Fruit fly (Drosophila melanogaster) whole organism: ENCODE results near the gene Btk.

ENCODE experiments used
- CG8478 ChIP-seq: fragments of >200 bp; optimal IDR thresholded peaks from 2 replicates; lab custom pipeline; 2018; ENCODE audit warnings: inconsistent platforms
- Dll ChIP-seq: fragments of >200 bp; optimal IDR thresholded peaks from 2 replicates; lab custom pipeline; 2017
- EcR ChIP-seq, 2 experiments: fragments of >200 bp; optimal IDR thresholded peaks; 2 replicates each; lab custom pipeline; 2017; ENCODE audit warnings: missing biosample characterization in 2 of 2, missing genetic modification characterization in 2 of 2, missing genetic modification reagents in 2 of 2
- pan ChIP-seq: fragments of >200 bp; optimal IDR thresholded peaks from 2 replicates; lab custom pipeline; 2017
- psq ChIP-seq: fragments of >200 bp; optimal IDR thresholded peaks from 2 replicates; lab custom pipeline; 2017
- usp ChIP-seq: fragments of >200 bp; optimal IDR thresholded peaks from 2 replicates; lab custom pipeline; 2017; ENCODE audit warnings: missing biosample characterization, missing genetic modification characterization, mixed read lengths

The Btk gene

dm6 chr2L:8327272-8327555, 26.3 kb upstream of the Btk start, which contains the start of gene CG14275:
TSS of gene CG14275 (plus strand) at chr2L:8327456.
- no peak for TF ChIP-seq pan (lab: Kevin White, UChicago)
- no peak for TF ChIP-seq Dll (lab: Kevin White, UChicago)
- no peak for TF ChIP-seq EcR (GFP tag; optimal IDR thresholded peaks at IDR 0.05; lab: Kevin White, UChicago)
- TF ChIP-seq CG8478 (lab: Kevin White, UChicago) = no peak
- no peak for TF ChIP-seq usp
- no peak for TF ChIP-seq psq (lab: Kevin White, UChicago)

DNA sequence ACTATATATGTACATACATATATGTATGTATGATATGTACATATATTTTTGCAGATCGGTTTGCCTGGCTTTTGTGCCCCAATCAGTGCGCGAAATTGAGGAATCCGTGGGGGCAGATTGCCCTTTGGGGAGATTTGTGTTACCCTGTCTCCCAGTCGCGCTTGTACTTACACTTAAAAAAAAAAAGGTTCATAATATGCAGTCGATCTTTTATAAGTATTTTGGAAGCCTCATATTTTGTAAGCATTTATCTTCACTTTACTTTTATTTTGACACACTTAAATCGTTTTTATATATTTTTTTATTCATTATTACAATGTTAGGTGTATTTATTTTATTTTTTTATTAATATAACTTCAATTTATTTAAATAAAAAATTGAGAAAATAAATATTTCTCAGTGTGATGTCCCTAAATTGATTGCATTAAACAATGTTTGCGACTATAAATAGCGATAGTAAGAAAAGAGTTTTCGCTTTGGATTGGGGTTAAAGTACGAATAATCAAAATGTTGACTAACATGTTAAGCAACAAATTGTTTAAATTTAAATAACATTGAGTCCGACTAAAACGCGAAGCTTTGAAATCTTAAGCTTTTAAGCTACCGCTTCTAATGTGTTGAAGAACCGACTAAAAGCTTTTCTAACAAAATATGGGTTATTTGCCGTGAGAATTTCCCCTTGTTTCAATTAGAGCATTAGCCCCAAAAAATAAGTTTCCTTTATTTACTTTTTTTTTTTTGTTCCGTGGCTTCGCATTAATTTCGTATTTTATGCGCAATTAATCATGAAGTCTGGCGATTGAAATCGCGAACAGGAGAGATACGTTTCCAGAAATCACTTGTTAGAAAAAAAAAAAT, 25.8 kb upstream of the Btk start:
- TF ChIP-seq pan (lab: Kevin White, UChicago) (no peak), psq (lab: Kevin White, UChicago) (no peak), Dll (lab: Kevin White, UChicago) (no peak)

DNA sequence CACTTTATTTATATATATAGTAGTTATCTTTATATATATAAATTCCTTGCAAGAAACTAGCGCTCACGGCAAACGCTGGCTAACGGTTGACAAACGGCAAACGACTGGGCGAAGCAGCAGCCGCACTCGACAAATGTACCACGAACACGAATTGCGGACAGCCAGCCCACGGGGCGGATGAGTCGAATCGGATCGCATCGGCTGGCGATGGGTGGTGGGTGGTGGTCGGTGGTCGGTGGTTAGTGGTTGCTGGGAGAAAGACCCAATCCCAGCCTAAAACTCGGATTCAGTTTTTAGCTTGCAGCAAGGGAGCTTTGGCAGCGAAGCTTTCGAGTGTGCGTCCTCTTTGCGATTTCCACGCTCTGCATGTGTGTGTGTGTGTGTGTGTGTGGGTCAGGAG, 24.3 kb upstream of the Btk start, which contains the start of gene CG7781:
CG7781 (minus strand) TSS at position 260 of the 400 bp plus-strand sequence.
- TF ChIP-seq CG8478 (lab: Kevin White, UChicago) (no peak), usp (no peak), pan (lab: Kevin White, UChicago) (no peak), EcR (GFP tag; optimal IDR thresholded peaks at IDR 0.05; lab: Kevin White, UChicago) (no peak), Dll (lab: Kevin White, UChicago) (no peak), psq (lab: Kevin White, UChicago) (no peak)

- TF ChIP-seq Dll (lab: Kevin White, UChicago) (no peak), psq (lab: Kevin White, UChicago) (no peak), EcR (GFP tag; optimal IDR thresholded peaks at IDR 0.05; lab: Kevin White, UChicago) (no peak), pan (lab: Kevin White, UChicago) (no peak), usp (no peak), CG8478 (lab: Kevin White, UChicago) (no peak)
Observed at dm6 chr2L:8319858-8320525, 19.1 kb upstream of the Btk start, which contains the start of the genes mtsh and strat. TSS of gene mtsh (minus strand) at chr2L:8319908. TSS of gene strat (plus strand) at chr2L:8320328.

DNA sequence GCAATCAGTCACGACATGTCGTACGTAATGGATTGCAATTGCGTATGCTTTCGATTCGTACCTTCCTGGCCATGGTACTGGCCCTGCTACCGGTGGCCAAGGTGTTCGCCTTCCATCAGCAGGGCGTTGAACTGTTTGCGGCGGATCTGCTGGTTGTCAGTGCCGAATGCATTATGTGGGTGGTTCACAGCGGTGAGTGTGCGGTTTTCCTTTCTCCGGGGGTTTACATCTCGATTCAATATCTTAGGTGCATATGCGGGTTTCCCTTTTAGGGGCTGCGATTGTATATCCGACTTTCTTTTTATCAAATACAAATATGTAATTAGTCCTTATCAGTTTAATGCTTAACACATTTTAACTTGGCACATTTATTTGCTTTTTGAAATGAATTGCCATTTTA, 10.9 kb upstream of the Btk start:
- TF ChIP-seq pan (lab: Kevin White, UChicago) (no peak), usp (no peak), Dll (lab: Kevin White, UChicago) (no peak), EcR (GFP tag; optimal IDR thresholded peaks at IDR 0.05; lab: Kevin White, UChicago) (no peak), CG8478 (lab: Kevin White, UChicago) (no peak), psq (lab: Kevin White, UChicago) (no peak)

dm6 chr2L:8311091-8311490, 10.2 kb upstream of the Btk start, which contains the start of the genes CG7810 and CG7806:
TSS of gene CG7810 (minus strand) at chr2L:8311195.
TSS of gene CG7806 (plus strand) at chr2L:8311399.
- TF ChIP-seq CG8478 (lab: Kevin White, UChicago) (no peak), usp (no peak), pan (lab: Kevin White, UChicago) (no peak), EcR (GFP tag; optimal IDR thresholded peaks at IDR 0.05; lab: Kevin White, UChicago) (no peak), Dll (lab: Kevin White, UChicago) (no peak), psq (lab: Kevin White, UChicago) (no peak)

DNA sequence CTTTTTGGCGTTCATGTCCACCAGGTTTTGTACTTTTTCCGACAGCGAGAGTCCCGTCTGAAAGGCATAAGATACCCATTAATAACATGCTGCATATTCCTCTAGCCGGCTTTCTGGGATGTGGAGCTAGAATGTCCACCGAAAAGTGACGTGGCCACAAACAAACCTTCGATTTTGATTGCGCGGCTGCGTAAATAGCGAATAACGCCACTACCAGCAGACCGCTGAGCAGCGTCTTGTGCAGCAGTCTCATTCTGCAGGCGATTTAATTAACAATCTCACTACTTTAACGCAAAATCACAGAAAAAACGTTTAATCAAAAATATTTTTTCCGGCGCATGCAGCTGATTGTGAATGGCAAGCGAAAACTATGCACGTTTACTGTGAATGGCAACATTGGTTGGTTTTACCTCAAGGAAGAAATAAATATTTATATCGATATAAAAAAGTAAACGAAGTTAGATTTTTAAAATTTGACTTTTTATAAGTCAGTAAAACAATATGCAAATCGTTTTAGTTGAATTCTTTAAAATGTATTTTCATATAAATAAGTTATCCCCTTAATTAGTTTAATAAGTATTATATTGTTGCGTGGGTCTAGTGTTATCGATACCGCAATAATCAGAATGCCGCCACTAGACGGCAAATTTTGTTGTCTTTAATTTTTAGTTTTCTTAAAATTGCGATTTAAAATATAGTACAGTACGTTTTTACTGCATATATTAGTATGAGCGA, 7.1 kb upstream of the Btk start, which contains the start of the genes Ostgamma and Mettl14:
Ostgamma (minus strand) TSS at position 376 of the 735 bp plus-strand sequence.
Mettl14 (plus strand) TSS at position 611 of the 735 bp plus-strand sequence.
- TF ChIP-seq usp = no peak
- no peak for TF ChIP-seq psq (lab: Kevin White, UChicago)
- no peak for TF ChIP-seq pan (lab: Kevin White, UChicago)
- TF ChIP-seq CG8478 (lab: Kevin White, UChicago) = no peak
- TF ChIP-seq Dll (lab: Kevin White, UChicago) = no peak
- no peak for TF ChIP-seq EcR (GFP tag; optimal IDR thresholded peaks at IDR 0.05; lab: Kevin White, UChicago)

DNA sequence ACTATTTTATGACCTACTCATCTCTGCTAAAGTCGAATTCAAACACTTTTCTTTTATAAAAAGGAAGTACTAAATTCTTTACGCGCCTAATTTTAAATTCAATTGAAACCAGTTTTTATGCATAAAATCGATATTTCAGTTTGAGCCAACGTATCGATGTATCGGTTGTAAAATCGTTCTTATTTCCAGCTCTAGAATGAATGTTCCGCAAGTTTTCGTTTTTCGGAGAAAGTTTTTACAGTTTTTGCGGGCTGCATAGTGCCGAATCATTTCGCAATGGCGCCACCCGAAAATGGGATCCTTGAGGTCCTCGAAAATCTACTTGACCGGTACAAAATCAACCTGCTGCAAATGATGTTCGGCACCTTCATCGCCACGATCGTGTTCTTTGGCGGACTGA, 4.5 kb upstream of the Btk start, which contains the start of gene CG7840:
CG7840 (plus strand) TSS at position 178 of the 400 bp plus-strand sequence.
- TF ChIP-seq usp (no peak), CG8478 (lab: Kevin White, UChicago) (no peak)

dm6 chr2L:8304635-8305034, 3.8 kb upstream of the Btk start:
- TF ChIP-seq psq (lab: Kevin White, UChicago) (no peak), Dll (lab: Kevin White, UChicago) (no peak), EcR (GFP tag; optimal IDR thresholded peaks at IDR 0.05; lab: Kevin White, UChicago) (no peak), usp (no peak), pan (lab: Kevin White, UChicago) (no peak), CG8478 (lab: Kevin White, UChicago) (no peak)

DNA sequence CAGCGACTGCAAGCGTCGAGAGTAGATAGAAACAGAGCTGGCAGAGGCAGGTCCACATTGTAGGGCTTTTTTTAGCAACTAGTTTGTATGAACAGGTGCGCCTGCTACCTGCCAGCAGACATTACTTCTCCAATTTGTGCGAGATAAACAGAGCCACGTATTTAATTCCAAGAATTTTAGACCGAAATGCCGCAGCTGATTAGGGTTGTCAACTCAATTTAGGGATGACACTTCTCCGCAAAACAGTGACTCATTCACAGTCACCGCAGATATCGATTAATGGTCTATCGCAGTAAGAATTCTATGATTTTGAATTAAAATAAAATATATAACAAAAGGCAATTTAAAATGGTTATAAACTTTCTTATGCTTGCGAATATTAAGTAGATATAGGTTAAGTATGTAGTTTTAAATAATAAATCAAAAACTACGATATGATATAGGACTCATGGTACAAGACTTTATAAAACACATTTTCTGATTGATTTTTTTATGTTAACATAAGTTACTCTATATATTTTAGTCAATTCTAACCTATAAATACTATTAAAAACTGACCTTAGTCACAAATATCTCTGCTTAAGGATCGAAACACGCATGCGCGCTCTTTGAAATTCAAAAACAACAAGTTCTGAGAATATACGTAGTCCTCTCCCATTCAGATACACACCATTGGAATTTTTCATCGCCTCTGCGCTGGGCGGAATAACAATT, 2.0 kb upstream of the Btk start, which contains the start of the genes wol and Scgalpha:
wol (minus strand) TSS at position 220 of the 714 bp plus-strand sequence.
Scgalpha (plus strand) TSS at position 664 of the 714 bp plus-strand sequence.
- no peak for TF ChIP-seq psq (lab: Kevin White, UChicago)
- no peak for TF ChIP-seq CG8478 (lab: Kevin White, UChicago)
- no peak for TF ChIP-seq usp
- no peak for TF ChIP-seq Dll (lab: Kevin White, UChicago)
- TF ChIP-seq pan (lab: Kevin White, UChicago) = no peak
- no peak for TF ChIP-seq EcR (GFP tag; optimal IDR thresholded peaks at IDR 0.05; lab: Kevin White, UChicago)
